Worm (Caenorhabditis elegans) whole organism, young adult: ENCODE results near the gene C08F1.12.
A peak's percentile ranks its signal among the peaks of the same experiment; 100 is the strongest.

ENCODE experiments used
- D2030.7 ChIP-seq: fragments of 200-800 bp; sonication (Bioruptor generic); IDR thresholded peaks from 2 replicates; pipeline ENCODE4 v1.3.6; 2022; ENCODE audit warnings: missing genetic modification reagents, missing genetic modification characterization, missing compliant biosample characterization
- F23B12.7 ChIP-seq: sonication (generic microtip); optimal IDR thresholded peaks from 2 replicates; lab custom pipeline; 2017; ENCODE audit warnings: missing genetic modification characterization, mild to moderate bottlenecking, missing compliant biosample characterization, antibody characterized with exemption, moderate library complexity; ENCODE audit not compliant: insufficient read depth
- F33H1.4 ChIP-seq: fragments of 200-800 bp; sonication (Bioruptor generic); IDR thresholded peaks from 2 replicates; pipeline ENCODE4 v1.3.6; 2022; ENCODE audit warnings: missing genetic modification reagents, missing genetic modification characterization, missing compliant biosample characterization
- T07F8.4 ChIP-seq: sonication (generic microtip); optimal IDR thresholded peaks from 2 replicates; lab custom pipeline; 2016; ENCODE audit warnings: mild to moderate bottlenecking, missing genetic modification characterization, moderate library complexity, missing compliant biosample characterization
- Y56A3A.18 ChIP-seq: fragments of 200-800 bp; sonication (Bioruptor generic); IDR thresholded peaks from 2 replicates; pipeline ENCODE4 v1.3.6; 2022; ENCODE audit warnings: missing genetic modification reagents, missing genetic modification characterization, missing compliant biosample characterization
- Y79H2A.3 ChIP-seq: fragments of 200-800 bp; sonication (Bioruptor generic); conservative IDR thresholded peaks from 2 replicates; pipeline ENCODE4 v1.3.6; 2022; ENCODE audit warnings: missing genetic modification reagents, missing genetic modification characterization, missing compliant biosample characterization
- aptf-3 ChIP-seq: fragments of 200-800 bp; sonication (Bioruptor generic); IDR thresholded peaks from 2 replicates; pipeline ENCODE4 v1.3.6; 2022; ENCODE audit warnings: missing genetic modification characterization, missing compliant biosample characterization
- attf-5 ChIP-seq: fragments of 200-800 bp; sonication (Bioruptor generic); optimal IDR thresholded peaks from 2 replicates; lab custom pipeline; 2018; ENCODE audit warnings: mild to moderate bottlenecking, missing genetic modification characterization, missing compliant biosample characterization
- cebp-1 ChIP-seq, 2 experiments: fragments of 200-800 bp in 1 of 2; sonication (Bioruptor generic) in 1 of 2; sonication (generic microtip) in 1 of 2; IDR thresholded peaks in 1 of 2; optimal IDR thresholded peaks in 1 of 2; 2 replicates each; pipeline versions ENCODE4 v1.3.6 to Lab custom; 2017 to 2022; ENCODE audit warnings: missing compliant biosample characterization in 2 of 2, missing genetic modification characterization in 2 of 2, mild to moderate bottlenecking in 1 of 2, missing genetic modification reagents in 1 of 2, moderate library complexity in 1 of 2
- ceh-100 ChIP-seq: fragments of 200-800 bp; sonication (Bioruptor generic); IDR thresholded peaks from 2 replicates; pipeline ENCODE4 v1.3.6; 2022; ENCODE audit warnings: missing genetic modification reagents, missing genetic modification characterization, missing compliant biosample characterization
- ceh-40 ChIP-seq: fragments of 200-800 bp; sonication (Bioruptor generic); IDR thresholded peaks from 2 replicates; pipeline ENCODE4 v1.3.6; 2022; ENCODE audit warnings: missing genetic modification characterization, missing compliant biosample characterization
- ceh-79 ChIP-seq: sonication (generic microtip); optimal IDR thresholded peaks from 2 replicates; lab custom pipeline; 2017; ENCODE audit warnings: mild to moderate bottlenecking, missing genetic modification characterization, missing compliant biosample characterization
- ceh-91 ChIP-seq: fragments of 200-800 bp; sonication (Bioruptor generic); IDR thresholded peaks from 2 replicates; pipeline ENCODE4 v1.3.6; 2022; ENCODE audit warnings: missing genetic modification reagents, missing genetic modification characterization, missing compliant biosample characterization
- die-1 ChIP-seq: sonication (generic microtip); optimal IDR thresholded peaks from 2 replicates; lab custom pipeline; 2016; ENCODE audit warnings: missing genotype, mild to moderate bottlenecking, missing genetic modification characterization, missing compliant biosample characterization
- dpff-1 ChIP-seq: sonication (generic microtip); optimal IDR thresholded peaks from 2 replicates; lab custom pipeline; 2017; ENCODE audit warnings: mild to moderate bottlenecking, missing genetic modification characterization, missing compliant biosample characterization
- egl-18 ChIP-seq: fragments of 200-800 bp; sonication (Bioruptor generic); IDR thresholded peaks from 2 replicates; pipeline ENCODE4 v1.3.6; 2022; ENCODE audit warnings: missing genetic modification reagents, missing genetic modification characterization, missing compliant biosample characterization
- hlh-12 ChIP-seq: sonication (generic microtip); optimal IDR thresholded peaks from 2 replicates; lab custom pipeline; 2016; ENCODE audit warnings: missing genetic modification characterization, missing compliant biosample characterization
- hmg-1.2 ChIP-seq: fragments of 200-800 bp; sonication (Bioruptor generic); IDR thresholded peaks from 2 replicates; pipeline ENCODE4 v1.3.6; 2022; ENCODE audit warnings: missing genetic modification reagents, missing genetic modification characterization, missing compliant biosample characterization
- let-607 ChIP-seq, 2 experiments: fragments of 200-800 bp in 1 of 2; sonication (Bioruptor generic) in 1 of 2; sonication (generic microtip) in 1 of 2; optimal IDR thresholded peaks; 2 replicates each; lab custom pipeline; 2016 to 2018; ENCODE audit warnings: mild to moderate bottlenecking in 2 of 2, missing compliant biosample characterization in 2 of 2, missing genetic modification characterization in 2 of 2, moderate library complexity in 2 of 2, missing genotype in 1 of 2
- lin-26 ChIP-seq: fragments of 200-800 bp; sonication (Bioruptor generic); IDR thresholded peaks from 2 replicates; pipeline ENCODE4 v1.3.6; 2022; ENCODE audit warnings: missing genetic modification reagents, missing genetic modification characterization, missing compliant biosample characterization
- lin-40 ChIP-seq: sonication (generic microtip); optimal IDR thresholded peaks from 2 replicates; lab custom pipeline; 2016; ENCODE audit warnings: missing genetic modification characterization, mild to moderate bottlenecking, missing compliant biosample characterization, missing genotype, missing genetic modification reagents
- madf-10 ChIP-seq: sonication (generic microtip); optimal IDR thresholded peaks from 2 replicates; lab custom pipeline; 2016; ENCODE audit warnings: mild to moderate bottlenecking, missing genetic modification characterization, missing compliant biosample characterization
- madf-6 ChIP-seq: fragments of 200-800 bp; sonication (Bioruptor generic); IDR thresholded peaks from 2 replicates; pipeline ENCODE4 v1.3.6; 2022; ENCODE audit warnings: missing genetic modification reagents, missing genetic modification characterization, missing compliant biosample characterization
- mes-4 ChIP-seq: sonication (generic microtip); optimal IDR thresholded peaks from 2 replicates; lab custom pipeline; 2016; ENCODE audit warnings: missing genotype, missing genetic modification characterization, missing compliant biosample characterization
- nfyb-1 ChIP-seq: fragments of 200-800 bp; sonication (Bioruptor generic); IDR thresholded peaks from 2 replicates; pipeline ENCODE4 v1.3.6; 2022; ENCODE audit warnings: missing genetic modification reagents, missing genetic modification characterization, missing compliant biosample characterization
- nhr-120 ChIP-seq: fragments of 200-800 bp; sonication (Bioruptor generic); IDR thresholded peaks from 2 replicates; pipeline ENCODE4 v1.3.6; 2022; ENCODE audit warnings: missing genetic modification characterization, missing compliant biosample characterization
- nhr-27 ChIP-seq: fragments of 200-800 bp; sonication (Bioruptor generic); optimal IDR thresholded peaks from 2 replicates; lab custom pipeline; 2018; ENCODE audit warnings: mild to moderate bottlenecking, missing genetic modification characterization, moderate library complexity, missing compliant biosample characterization
- nhr-90 ChIP-seq: sonication (generic microtip); optimal IDR thresholded peaks from 2 replicates; lab custom pipeline; 2016; ENCODE audit warnings: missing genotype, mild to moderate bottlenecking, missing genetic modification characterization, missing compliant biosample characterization
- sea-2 ChIP-seq: fragments of 200-800 bp; sonication (Bioruptor generic); IDR thresholded peaks from 2 replicates; pipeline ENCODE4 v1.3.6; 2022; ENCODE audit warnings: missing genetic modification characterization, missing compliant biosample characterization
- snpc-1.1 ChIP-seq: sonication (generic microtip); optimal IDR thresholded peaks from 2 replicates; lab custom pipeline; 2017; ENCODE audit warnings: missing genetic modification characterization, mild to moderate bottlenecking, missing compliant biosample characterization, antibody characterized with exemption, moderate library complexity, missing genotype, missing genetic modification reagents; ENCODE audit not compliant: insufficient read depth
- sptf-2 ChIP-seq: fragments of 200-800 bp; sonication (Bioruptor generic); optimal IDR thresholded peaks from 2 replicates; lab custom pipeline; 2018; ENCODE audit warnings: mild to moderate bottlenecking, missing genetic modification characterization, missing compliant biosample characterization
- unc-130 ChIP-seq: sonication (generic microtip); optimal IDR thresholded peaks from 2 replicates; lab custom pipeline; 2016; ENCODE audit warnings: missing genetic modification reagents, missing genetic modification characterization, missing compliant biosample characterization
- xnd-1 ChIP-seq: sonication (generic microtip); optimal IDR thresholded peaks from 2 replicates; lab custom pipeline; 2016; ENCODE audit warnings: missing genotype, missing genetic modification reagents, missing genetic modification characterization, missing compliant biosample characterization
- zfh-2 ChIP-seq: fragments of 200-800 bp; sonication (Bioruptor generic); conservative IDR thresholded peaks from 2 replicates; pipeline ENCODE4 v1.3.6; 2022; ENCODE audit warnings: missing genetic modification reagents, missing genetic modification characterization, missing compliant biosample characterization

C08F1.12 gene

DNA sequence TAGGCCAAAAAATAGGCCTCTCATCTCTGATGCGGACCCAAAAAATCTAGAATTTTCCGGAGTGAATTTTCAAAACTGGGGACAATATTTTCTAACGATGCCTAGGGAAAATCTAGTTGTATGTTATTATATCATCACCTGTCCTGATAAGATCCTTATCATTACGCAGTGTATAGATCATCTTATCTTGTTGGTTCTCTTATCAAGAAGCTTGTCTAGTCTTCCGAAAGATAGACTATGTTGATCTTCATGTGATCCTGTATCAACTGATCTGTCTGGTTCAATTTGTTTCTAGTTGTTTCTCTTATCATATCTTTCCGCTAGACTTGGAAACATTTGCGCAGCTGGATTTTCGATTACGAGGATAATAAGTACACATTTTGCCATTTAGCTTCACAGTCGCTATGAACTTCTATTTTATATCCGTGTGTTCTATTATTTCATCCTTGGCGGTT, 44.6 kb upstream of the C08F1.12 start, which contains the start of gene C52E2.3:
Gene C52E2.3 (plus strand): TSS at position 405 of the 455 bp plus-strand sequence.
- no peak for TF ChIP-seq ceh-91 (GFP tag; lab: Robert Waterston, UW)
- no peak for TF ChIP-seq sptf-2
- no peak for TF ChIP-seq Y79H2A.3
- no peak for TF ChIP-seq nhr-27 (tag; lab: Kevin White, UChicago)
- no peak for TF ChIP-seq mes-4
- TF ChIP-seq hlh-12 (tag; lab: Kevin White, UChicago) = no peak
- no peak for TF ChIP-seq egl-18 (GFP tag; lab: Robert Waterston, UW)
- no peak for TF ChIP-seq attf-5
- no peak for TF ChIP-seq unc-130 (GFP tag; lab: Kevin White, UChicago)
- TF ChIP-seq zfh-2 (GFP tag; lab: Robert Waterston, UW) = no peak

DNA sequence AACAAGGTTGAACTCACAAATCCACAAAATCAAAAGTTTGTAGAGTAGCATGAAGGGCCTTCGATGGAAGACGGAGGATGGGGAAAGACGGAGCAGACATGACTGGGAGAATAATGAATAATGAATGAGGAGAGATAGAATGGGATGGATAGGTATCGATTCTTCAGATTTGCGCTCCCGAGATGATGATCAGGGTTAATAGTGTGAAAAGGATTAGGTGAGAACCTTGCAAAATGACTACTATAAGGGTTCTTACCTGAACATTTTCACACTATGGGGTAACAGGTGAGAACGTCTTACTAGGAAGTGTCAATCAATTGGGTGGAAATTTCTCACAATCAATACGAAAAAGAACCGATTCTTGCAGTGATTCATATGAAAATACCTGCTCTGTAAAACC, 44.0 kb upstream of the C08F1.12 start, which contains the start of gene fbxb-96:
Gene fbxb-96 (minus strand): TSS at position 101 of the 400 bp plus-strand sequence.
- TF ChIP-seq let-607 (tag; optimal IDR thresholded peaks at IDR 0.05; lab: Kevin White, UChicago) = no peak
- TF ChIP-seq ceh-100 (GFP tag; lab: Robert Waterston, UW) = no peak
- TF ChIP-seq F23B12.7 = no peak
- no peak for TF ChIP-seq snpc-1.1 (tag; lab: Kevin White, UChicago)
- TF ChIP-seq ceh-79 (tag; lab: Kevin White, UChicago) = no peak
- TF ChIP-seq lin-26 (GFP tag; lab: Robert Waterston, UW) = no peak
- no peak for TF ChIP-seq lin-40 (tag; lab: Kevin White, UChicago)
- no peak for TF ChIP-seq cebp-1 (GFP tag; IDR thresholded peaks at IDR 0.05; lab: Robert Waterston, UW)
- TF ChIP-seq cebp-1 (tag; optimal IDR thresholded peaks at IDR 0.05; lab: Kevin White, UChicago) = no peak
- TF ChIP-seq die-1 (tag; lab: Kevin White, UChicago) = no peak
- TF ChIP-seq ceh-40 (GFP tag; lab: Robert Waterston, UW) = no peak
- TF ChIP-seq xnd-1 (tag; lab: Kevin White, UChicago) = no peak
- no peak for TF ChIP-seq dpff-1 (tag; lab: Kevin White, UChicago)
- TF ChIP-seq D2030.7 (GFP tag; lab: Robert Waterston, UW) = no peak
- TF ChIP-seq sea-2 (GFP tag; lab: Robert Waterston, UW) = no peak
- no peak for TF ChIP-seq madf-10
- no peak for TF ChIP-seq aptf-3 (GFP tag; lab: Robert Waterston, UW)
- no peak for TF ChIP-seq F33H1.4
- TF ChIP-seq Y56A3A.18 (GFP tag; lab: Robert Waterston, UW) = no peak
- no peak for TF ChIP-seq nhr-120 (GFP tag; lab: Robert Waterston, UW)
- TF ChIP-seq, all 124 proteins: peak for 0

DNA sequence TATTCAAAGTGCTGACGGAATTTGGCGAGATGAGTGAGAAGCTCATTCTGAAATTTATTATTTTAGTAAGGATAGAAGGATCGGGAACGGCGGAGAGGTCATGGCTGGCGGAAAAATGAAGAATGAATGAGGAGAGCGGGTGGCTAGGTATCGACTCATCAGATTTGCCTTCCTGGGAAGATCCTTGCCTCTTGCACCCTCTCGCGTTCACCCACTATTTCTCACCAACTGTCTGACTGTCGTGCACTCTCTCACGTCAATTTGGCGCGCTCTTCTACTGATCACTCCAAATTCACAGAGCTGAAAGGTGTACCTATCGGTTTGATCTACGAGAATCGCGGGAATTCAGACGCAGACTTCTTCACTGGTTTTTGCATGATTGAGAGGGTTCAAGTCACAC, 41.9 kb upstream of the C08F1.12 start, which contains the start of gene fbxb-97:
Gene fbxb-97 (minus strand): TSS at position 53 of the 400 bp plus-strand sequence.
- TF ChIP-seq T07F8.4 (tag; lab: Kevin White, UChicago) = no peak
- peak; percentile 20; the same call in 1 of the 2 replicates for TF ChIP-seq hmg-1.2 (GFP tag; lab: Robert Waterston, UW)
- peak; percentile 42; the same call in 1 of the 2 replicates for TF ChIP-seq madf-6 (GFP tag; lab: Robert Waterston, UW)
- TF ChIP-seq, all 124 proteins: peak for 2

DNA sequence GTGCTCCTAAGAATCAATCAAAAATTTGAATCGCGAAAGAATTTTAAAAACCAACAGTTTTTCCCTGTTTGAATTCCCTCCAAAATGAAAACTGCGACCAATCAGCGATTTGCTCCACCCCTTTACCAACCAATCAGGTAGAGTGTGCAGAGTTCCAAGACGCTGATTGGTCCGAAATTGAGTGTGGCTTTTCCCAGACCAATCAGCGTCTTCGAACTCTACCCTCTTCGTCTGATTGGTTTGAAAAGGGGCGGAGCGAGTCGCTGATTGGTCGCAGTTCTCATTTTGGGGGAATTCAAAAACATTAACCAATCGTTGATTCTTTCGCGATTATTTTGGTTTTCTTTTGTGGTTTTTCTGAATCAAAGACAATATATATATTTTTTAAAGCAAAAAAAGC, 38.3 kb upstream of the C08F1.12 start:
- TF ChIP-seq nhr-90 (tag; lab: Kevin White, UChicago) (no peak), nfyb-1 (peak; percentile 58; the same call in 1 of the 2 replicates)
